Fruit fly (Drosophila melanogaster): Measurements from ENCODE around the gene glec.

The glec gene

dm6 chr3R:21862137-21862850 lies 6.2 kb upstream of the glec start (continued):
- TF ChIP-seq Jarid2 (GFP tag; optimal IDR thresholded peaks at IDR 0.05): peak; percentile 11
- TF ChIP-seq Scr (GFP tag; IDR thresholded peaks at IDR 0.05; ENCODE audit: partially characterized antibody): no peak
- TF ChIP-seq Opbp (GFP tag; IDR thresholded peaks at IDR 0.05; ENCODE audit: partially characterized antibody): no peak
- TF ChIP-seq CG13123 (GFP tag; optimal IDR thresholded peaks at IDR 0.05): peak; percentile 61
- TF ChIP-seq CG17802 (tag; optimal IDR thresholded peaks at IDR 0.05): peak; percentile 34
- peak; percentile 95 for TF ChIP-seq sens (GFP tag)
- TF ChIP-seq CG6683 (GFP tag; optimal IDR thresholded peaks at IDR 0.05): peak; percentile 7
- no peak for TF ChIP-seq usp (GFP tag; optimal IDR thresholded peaks at IDR 0.05)
- no peak for TF ChIP-seq fu2 (GFP tag; optimal IDR thresholded peaks at IDR 0.05)
- peak; percentile 39; the same call in 1 of the 2 replicates for TF ChIP-seq CG3847 (GFP tag; IDR thresholded peaks at IDR 0.05)
- peak; percentile 80 for TF ChIP-seq pnt (GFP tag; optimal IDR thresholded peaks at IDR 0.05)
- TF ChIP-seq jigr1 (GFP tag; IDR thresholded peaks at IDR 0.05): no peak
- peak; percentile 57 for TF ChIP-seq pros (GFP tag; optimal IDR thresholded peaks at IDR 0.05)
- peak; percentile 67 for TF ChIP-seq peb (GFP tag; IDR thresholded peaks at IDR 0.05)
- peak in 1 of 3 experiments; percentile 91 for TF ChIP-seq lola (GFP tag; optimal IDR thresholded peaks at IDR 0.05)
- TF ChIP-seq Mes4 (GFP tag; optimal IDR thresholded peaks at IDR 0.05): no peak
- no peak for TF ChIP-seq pfk (GFP tag; optimal IDR thresholded peaks at IDR 0.05)
- TF ChIP-seq H15 (GFP tag; IDR thresholded peaks at IDR 0.05): peak; percentile 76
- TF ChIP-seq ewg (GFP tag; optimal IDR thresholded peaks at IDR 0.05): peak; percentile 86
- peak; percentile 36 for TF ChIP-seq Side (GFP tag; optimal IDR thresholded peaks at IDR 0.05)
- peak; percentile 92 for TF ChIP-seq CG18262 (tag; optimal IDR thresholded peaks at IDR 0.05)
- peak in 1 of 2 experiments; percentile 81 for TF ChIP-seq chif (GFP tag; optimal IDR thresholded peaks at IDR 0.05)
- peak; percentile 13 for TF ChIP-seq CHES-1-like (GFP tag; optimal IDR thresholded peaks at IDR 0.05)
- TF ChIP-seq Trl (optimal IDR thresholded peaks at IDR 0.05): no peak
- peak; percentile 58 for TF ChIP-seq Trl (GFP tag; optimal IDR thresholded peaks at IDR 0.05)
- peak; percentile 64 for TF ChIP-seq CG4424 (GFP tag; optimal IDR thresholded peaks at IDR 0.05)
- TF ChIP-seq fru (optimal IDR thresholded peaks at IDR 0.05): no peak
- no peak for TF ChIP-seq Sin3A (optimal IDR thresholded peaks at IDR 0.05)
- TF ChIP-seq CG11504 (tag; optimal IDR thresholded peaks at IDR 0.05): peak; percentile 81
- TF ChIP-seq gem (tag; optimal IDR thresholded peaks at IDR 0.05): peak; percentile 95
- no peak for TF ChIP-seq yki (optimal IDR thresholded peaks at IDR 0.05)
- no peak for TF ChIP-seq Dref (GFP tag; IDR thresholded peaks at IDR 0.05)
- no peak for TF ChIP-seq schlank (tag; optimal IDR thresholded peaks at IDR 0.05)
- peak; percentile 87 for TF ChIP-seq oc (tag; optimal IDR thresholded peaks at IDR 0.05)
- no peak for TF ChIP-seq mam (GFP tag; optimal IDR thresholded peaks at IDR 0.05)
- TF ChIP-seq Hand (GFP tag; optimal IDR thresholded peaks at IDR 0.05): peak; percentile 25
- peak; percentile 75 for TF ChIP-seq CG4820 (GFP tag; optimal IDR thresholded peaks at IDR 0.05)
- TF ChIP-seq Lhr (GFP tag; optimal IDR thresholded peaks at IDR 0.05): peak; percentile 73
- peak; percentile 65 for TF ChIP-seq esg (GFP tag; conservative IDR thresholded peaks at IDR 0.05)
- TF ChIP-seq CG2129 (GFP tag; IDR thresholded peaks at IDR 0.05; ENCODE audit: partially characterized antibody): no peak
- no peak for TF ChIP-seq NFAT (GFP tag; IDR thresholded peaks at IDR 0.05)
- TF ChIP-seq abd-A (tag; optimal IDR thresholded peaks at IDR 0.05): peak; percentile 88
- TF ChIP-seq CG14050 (GFP tag; IDR thresholded peaks at IDR 0.05): peak; percentile 27; the same call in 1 of the 3 replicates
- TF ChIP-seq dm (GFP tag; optimal IDR thresholded peaks at IDR 0.05): no peak
- peak; percentile 74; the same call in 1 of the 2 replicates for TF ChIP-seq wor (GFP tag; IDR thresholded peaks at IDR 0.05)
- TF ChIP-seq Mad (GFP tag; optimal IDR thresholded peaks at IDR 0.05): peak; percentile 31
- peak in 1 of 2 experiments; percentile 95 for TF ChIP-seq bsh (GFP tag; optimal IDR thresholded peaks at IDR 0.05)
- peak; percentile 91 for TF ChIP-seq CG12391 (tag; optimal IDR thresholded peaks at IDR 0.05)
- peak; percentile 7 for TF ChIP-seq Usf (GFP tag; optimal IDR thresholded peaks at IDR 0.05)
- TF ChIP-seq D (optimal IDR thresholded peaks at IDR 0.05): no peak
- TF ChIP-seq D (GFP tag; optimal IDR thresholded peaks at IDR 0.05): peak; percentile 80
